Worm (Caenorhabditis elegans): ENCODE data around the gene srx-128.

srx-128 gene

DNA sequence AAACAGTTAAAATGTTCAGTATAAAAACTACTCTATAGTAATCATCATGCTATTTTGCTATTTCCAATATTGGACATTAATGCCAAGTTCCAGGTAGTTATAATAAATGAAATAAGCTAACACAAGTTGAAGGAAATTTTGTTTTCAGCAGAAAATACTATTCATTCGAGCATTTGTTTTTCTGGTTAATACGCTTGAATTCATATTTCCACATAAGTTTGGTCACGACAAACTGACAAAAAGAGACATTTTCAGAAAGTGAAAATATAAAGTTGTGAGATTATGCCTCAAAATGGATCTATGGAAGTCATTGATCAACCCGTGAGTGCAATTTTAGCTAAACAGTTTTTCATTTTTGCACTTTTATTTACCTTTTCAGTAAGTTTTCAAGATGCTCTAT is 7.9 kb downstream of the srx-128 start, which contains the start of gene srx-131:
srx-131 (plus strand) TSS at position 301 of the 400 bp plus-strand sequence.
- TF ChIP-seq ztf-28 (GFP tag; IDR thresholded peaks at IDR 0.05): no peak
- no peak for TF ChIP-seq dpl-1 (GFP tag; optimal IDR thresholded peaks at IDR 0.05)
- no peak for TF ChIP-seq B0336.3 (GFP tag; IDR thresholded peaks at IDR 0.05)
- no peak for TF ChIP-seq atf-7 (tag; optimal IDR thresholded peaks at IDR 0.05)
- TF ChIP-seq ceh-79 (tag; optimal IDR thresholded peaks at IDR 0.05): no peak
- TF ChIP-seq tlf-1 (GFP tag; optimal IDR thresholded peaks at IDR 0.05): no peak
- no peak for TF ChIP-seq ccch-3 (GFP tag; optimal IDR thresholded peaks at IDR 0.05)
- no peak for TF ChIP-seq lsl-1 (GFP tag; optimal IDR thresholded peaks at IDR 0.05)
- no peak for TF ChIP-seq mel-28 (tag; optimal IDR thresholded peaks at IDR 0.05; ENCODE audit: borderline replicate concordance)
- no peak for TF ChIP-seq K12H6.12 (tag; optimal IDR thresholded peaks at IDR 0.05)
- no peak for TF ChIP-seq die-1 (tag; optimal IDR thresholded peaks at IDR 0.05)
- no peak for TF ChIP-seq madf-3 (GFP tag; IDR thresholded peaks at IDR 0.05)
- TF ChIP-seq madf-6 (GFP tag; IDR thresholded peaks at IDR 0.05): no peak
- TF ChIP-seq ceh-27 (GFP tag; optimal IDR thresholded peaks at IDR 0.05): no peak

DNA sequence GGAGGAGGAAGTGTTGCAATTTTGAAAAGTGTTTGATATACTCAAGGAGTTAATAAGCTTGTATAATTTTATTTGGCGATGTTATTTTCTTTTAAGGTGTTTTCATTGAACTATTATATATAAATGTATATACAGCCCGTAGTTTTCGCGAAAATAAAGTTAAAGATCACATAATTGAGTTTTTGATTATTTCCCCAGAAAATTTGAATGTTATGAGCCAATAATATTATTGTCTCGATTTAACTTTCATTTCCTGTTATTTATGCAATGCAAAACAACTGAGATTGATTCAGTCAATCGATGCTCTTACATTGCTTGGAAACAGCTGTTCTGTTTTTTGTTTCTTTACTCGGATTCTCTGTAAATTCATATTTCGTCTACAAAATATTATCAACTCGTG is 11.1 kb downstream of the srx-128 start, which contains the start of gene srx-133:
srx-133 (plus strand) TSS at position 301 of the 400 bp plus-strand sequence.
- no peak for TF ChIP-seq ztf-28 (GFP tag; IDR thresholded peaks at IDR 0.05)
- TF ChIP-seq nfyb-1 (GFP tag; IDR thresholded peaks at IDR 0.05): no peak
- TF ChIP-seq F37B4.10 (GFP tag; IDR thresholded peaks at IDR 0.05): no peak
- TF ChIP-seq nhr-27 (tag; optimal IDR thresholded peaks at IDR 0.05): no peak
- no peak for TF ChIP-seq madf-6 (GFP tag; IDR thresholded peaks at IDR 0.05)
- no peak for TF ChIP-seq C06A6.2 (GFP tag; conservative IDR thresholded peaks at IDR 0.05)
- no peak for TF ChIP-seq ccch-3 (GFP tag; optimal IDR thresholded peaks at IDR 0.05)
- TF ChIP-seq nfya-2 (GFP tag; IDR thresholded peaks at IDR 0.05): no peak
- no peak for TF ChIP-seq pha-4 (tag; optimal IDR thresholded peaks at IDR 0.05)
- no peak for TF ChIP-seq repo-1 (tag; optimal IDR thresholded peaks at IDR 0.05)
- no peak for TF ChIP-seq snpc-3.4 (tag; optimal IDR thresholded peaks at IDR 0.05)
- TF ChIP-seq F23B12.7 (tag; optimal IDR thresholded peaks at IDR 0.05; ENCODE audit: insufficient read depth): no peak
- no peak for TF ChIP-seq attf-3 (GFP tag; conservative IDR thresholded peaks at IDR 0.05)
- no peak for TF ChIP-seq ceh-100 (GFP tag; IDR thresholded peaks at IDR 0.05)
- no peak for TF ChIP-seq dox-1 (GFP tag; IDR thresholded peaks at IDR 0.05)
- no peak for TF ChIP-seq ztf-22 (GFP tag; optimal IDR thresholded peaks at IDR 0.05)

DNA sequence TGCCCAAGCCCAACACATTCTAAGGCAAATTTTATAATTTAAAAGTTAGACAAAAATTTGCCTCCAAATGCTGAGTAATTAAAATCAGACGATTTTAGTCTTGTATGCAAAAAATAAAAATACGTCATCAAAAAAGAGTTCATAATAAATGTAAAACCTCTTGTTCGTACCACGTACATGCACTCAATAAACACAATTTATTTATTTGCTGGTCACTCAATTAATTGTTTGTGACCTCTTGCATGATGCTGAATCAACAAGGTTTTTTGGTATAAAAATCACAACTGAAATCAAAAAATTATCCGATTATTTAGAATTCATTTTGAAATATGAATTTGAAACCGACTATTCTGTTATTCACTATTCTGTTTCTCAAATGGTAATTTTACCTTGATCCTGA is 12.9 kb downstream of the srx-128 start, which contains the start of gene hpx-2:
hpx-2 (plus strand) TSS at position 301 of the 400 bp plus-strand sequence.
- TF ChIP-seq zfh-2 (GFP tag; conservative IDR thresholded peaks at IDR 0.05): no peak

DNA sequence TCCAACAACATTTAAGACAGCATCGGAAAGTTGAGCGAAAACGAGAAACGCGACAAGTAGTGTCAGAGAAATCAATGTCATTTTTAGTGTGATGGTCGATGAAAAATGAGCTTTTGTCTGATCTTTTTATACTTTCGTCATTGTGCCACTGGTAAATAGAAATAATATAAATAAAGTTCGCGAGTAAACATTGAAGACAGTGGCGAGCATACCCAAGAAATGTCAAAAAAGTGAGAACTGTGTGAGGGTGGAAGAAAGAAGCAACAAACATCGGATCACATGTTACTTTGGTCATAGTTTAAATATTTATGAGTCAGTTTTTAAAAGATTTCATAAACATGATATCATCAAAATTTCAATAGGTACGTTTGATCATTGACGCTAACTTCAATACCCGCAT is 17.0 kb downstream of the srx-128 start, which contains the start of gene ttr-21:
ttr-21 (minus strand) TSS at position 100 of the 400 bp plus-strand sequence.
- TF ChIP-seq B0035.1 (tag; optimal IDR thresholded peaks at IDR 0.05) (no peak), unc-62 (GFP tag; optimal IDR thresholded peaks at IDR 0.05) (no peak), akir-1 (GFP tag; optimal IDR thresholded peaks at IDR 0.05) (no peak), him-1 (tag; optimal IDR thresholded peaks at IDR 0.05) (no peak)

DNA sequence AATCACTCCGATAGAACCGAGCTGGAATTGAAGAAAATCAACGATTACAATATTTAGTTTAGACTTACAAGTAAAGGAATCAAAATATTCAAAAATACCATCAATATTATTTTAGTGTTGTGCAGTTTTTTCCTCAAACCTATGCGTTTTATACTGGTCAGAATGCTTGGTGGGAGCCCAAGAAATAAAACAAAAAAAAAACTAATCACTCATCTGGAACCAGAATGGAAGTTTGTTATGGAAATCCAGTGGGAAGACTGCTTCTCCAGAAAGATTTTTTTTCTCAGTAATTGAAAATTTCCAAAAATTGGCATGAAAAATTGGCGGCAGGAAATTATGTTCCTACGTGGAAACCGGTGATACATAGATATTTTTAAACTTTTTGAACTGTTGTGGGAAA is 19.1 kb downstream of the srx-128 start, which contains the start of gene srx-134:
srx-134 (minus strand) TSS at position 101 of the 400 bp plus-strand sequence.
- TF ChIP-seq ama-1 (optimal IDR thresholded peaks at IDR 0.05): no peak
- no peak for TF ChIP-seq ama-1 (GFP tag; optimal IDR thresholded peaks at IDR 0.05)
- TF ChIP-seq Y95B8A.8 (GFP tag; IDR thresholded peaks at IDR 0.05): no peak
- TF ChIP-seq nhr-179 (tag; optimal IDR thresholded peaks at IDR 0.05): no peak
- TF ChIP-seq die-1 (tag; optimal IDR thresholded peaks at IDR 0.05): no peak
- TF ChIP-seq akir-1 (GFP tag; optimal IDR thresholded peaks at IDR 0.05): no peak
- no peak for TF ChIP-seq attf-5 (GFP tag; optimal IDR thresholded peaks at IDR 0.05)
- no peak for TF ChIP-seq tlf-1 (GFP tag; optimal IDR thresholded peaks at IDR 0.05)
- no peak for TF ChIP-seq F33H1.4 (GFP tag; IDR thresholded peaks at IDR 0.05)
- TF ChIP-seq ceh-58 (GFP tag; IDR thresholded peaks at IDR 0.05): no peak
- no peak for TF ChIP-seq bed-2 (GFP tag; IDR thresholded peaks at IDR 0.05)
- no peak for TF ChIP-seq attf-3 (GFP tag; conservative IDR thresholded peaks at IDR 0.05)
- no peak for TF ChIP-seq madf-10 (tag; optimal IDR thresholded peaks at IDR 0.05)
- TF ChIP-seq ztf-18 (tag; optimal IDR thresholded peaks at IDR 0.05): no peak
- TF ChIP-seq K12H6.12 (tag; optimal IDR thresholded peaks at IDR 0.05): no peak
- TF ChIP-seq snpc-1.1 (tag; optimal IDR thresholded peaks at IDR 0.05; ENCODE audit: insufficient read depth): no peak
- TF ChIP-seq cebp-2 (GFP tag; IDR thresholded peaks at IDR 0.05): no peak

All from whole organism, young adult.